Fruit fly (Drosophila melanogaster) whole organism, pupa: ENCODE measurements around the gene CG9568.

Experiments used
- CG10348 ChIP-seq: fragments of 200-800 bp; sonication (Bioruptor generic); IDR thresholded peaks from 2 replicates; pipeline ENCODE4 v1.3.6; 2022; ENCODE audit warnings: missing biosample characterization, missing genetic modification characterization
- CG12605 ChIP-seq: fragments of 200-800 bp; sonication (Bioruptor generic); IDR thresholded peaks from 2 replicates; pipeline ENCODE4 v1.3.6; 2022; ENCODE audit warnings: missing biosample characterization, missing genetic modification characterization
- CG13204 ChIP-seq: fragments of 200-800 bp; sonication (Bioruptor generic); optimal IDR thresholded peaks from 2 replicates; lab custom pipeline; 2018; ENCODE audit warnings: missing biosample characterization, mild to moderate bottlenecking, missing genetic modification characterization, moderate library complexity
- CG14655 ChIP-seq: fragments of 200-800 bp; sonication (Bioruptor generic); optimal IDR thresholded peaks from 3 replicates; lab custom pipeline; 2017; ENCODE audit warnings: mild to moderate bottlenecking, missing biosample characterization, missing genetic modification reagents, missing genetic modification characterization
- CG15710 ChIP-seq: fragments of 200-800 bp; sonication (Bioruptor generic); optimal IDR thresholded peaks from 2 replicates; lab custom pipeline; 2018; ENCODE audit warnings: missing biosample characterization, mild to moderate bottlenecking, missing genetic modification characterization, moderate library complexity
- CG17806 ChIP-seq: fragments of 200-800 bp; sonication (Bioruptor generic); optimal IDR thresholded peaks from 2 replicates; lab custom pipeline; 2018; ENCODE audit warnings: missing biosample characterization, mild to moderate bottlenecking, missing genetic modification characterization, moderate library complexity
- CG32121 ChIP-seq: fragments of 200-800 bp; sonication (Bioruptor generic); IDR thresholded peaks from 2 replicates; pipeline ENCODE4 v1.3.6; 2022; ENCODE audit warnings: missing biosample characterization, missing genetic modification characterization
- CG34367 ChIP-seq: fragments of 200-800 bp; sonication (Bioruptor generic); optimal IDR thresholded peaks from 2 replicates; lab custom pipeline; 2018; ENCODE audit warnings: missing biosample characterization, mild to moderate bottlenecking, missing genetic modification characterization
- CG4496 ChIP-seq: fragments of 200-800 bp; sonication (Bioruptor generic); IDR thresholded peaks from 3 replicates; pipeline ENCODE4 v1.3.6; 2022; ENCODE audit warnings: missing biosample characterization, missing genetic modification characterization
- CG8159 ChIP-seq: fragments of 200-800 bp; sonication (Bioruptor generic); optimal IDR thresholded peaks from 3 replicates; lab custom pipeline; 2018; ENCODE audit warnings: missing biosample characterization, mild to moderate bottlenecking, missing genetic modification characterization, moderate library complexity
- CG8301 ChIP-seq: fragments of 200-800 bp; sonication (Bioruptor generic); optimal IDR thresholded peaks from 2 replicates; lab custom pipeline; 2018; ENCODE audit warnings: missing biosample characterization, mild to moderate bottlenecking, missing genetic modification characterization
- CG9948 ChIP-seq: fragments of 200-800 bp; sonication (Bioruptor generic); optimal IDR thresholded peaks from 2 replicates; lab custom pipeline; 2018; ENCODE audit warnings: missing biosample characterization, mild to moderate bottlenecking, missing genetic modification characterization, moderate library complexity
- D1 ChIP-seq: fragments of 200-800 bp; sonication (Bioruptor generic); optimal IDR thresholded peaks from 2 replicates; lab custom pipeline; 2018; ENCODE audit warnings: missing biosample characterization, mild to moderate bottlenecking, missing genetic modification characterization, moderate library complexity
- EcR ChIP-seq: fragments of 200-800 bp; sonication (Bioruptor generic); optimal IDR thresholded peaks from 3 replicates; lab custom pipeline; 2019; ENCODE audit warnings: missing biosample characterization, missing genetic modification characterization, mild to moderate bottlenecking, moderate library complexity, missing genetic modification reagents
- Ets98B ChIP-seq: fragments of 200-800 bp; sonication (Bioruptor generic); IDR thresholded peaks from 2 replicates; pipeline ENCODE4 v1.3.6; 2022; ENCODE audit warnings: missing biosample characterization, missing genetic modification characterization
- Pif1A ChIP-seq: fragments of 200-800 bp; sonication (Bioruptor generic); optimal IDR thresholded peaks from 3 replicates; lab custom pipeline; 2016; ENCODE audit warnings: missing biosample characterization, missing genetic modification characterization
- Pif1B ChIP-seq: fragments of 200-800 bp; sonication (Bioruptor generic); optimal IDR thresholded peaks from 3 replicates; lab custom pipeline; 2016; ENCODE audit warnings: missing biosample characterization, missing genetic modification characterization
- Snoo ChIP-seq: fragments of 200-800 bp; sonication (Bioruptor generic); optimal IDR thresholded peaks from 3 replicates; lab custom pipeline; 2017; ENCODE audit warnings: missing biosample characterization, mild to moderate bottlenecking, missing genetic modification characterization, inconsistent platforms
- fd96Ca ChIP-seq: fragments of 200-800 bp; sonication (Bioruptor generic); IDR thresholded peaks from 3 replicates; pipeline ENCODE4 v1.3.6; 2022; ENCODE audit warnings: missing biosample characterization, missing genetic modification characterization
- gl ChIP-seq: fragments of 200-800 bp; sonication (Bioruptor generic); optimal IDR thresholded peaks from 2 replicates; lab custom pipeline; 2018; ENCODE audit warnings: missing biosample characterization, mild to moderate bottlenecking, missing genetic modification characterization
- rn ChIP-seq: fragments of 200-800 bp; sonication (Bioruptor generic); IDR thresholded peaks from 2 replicates; pipeline ENCODE4 v1.3.6; 2022; ENCODE audit warnings: missing biosample characterization, missing genetic modification characterization

Gene CG9568

DNA sequence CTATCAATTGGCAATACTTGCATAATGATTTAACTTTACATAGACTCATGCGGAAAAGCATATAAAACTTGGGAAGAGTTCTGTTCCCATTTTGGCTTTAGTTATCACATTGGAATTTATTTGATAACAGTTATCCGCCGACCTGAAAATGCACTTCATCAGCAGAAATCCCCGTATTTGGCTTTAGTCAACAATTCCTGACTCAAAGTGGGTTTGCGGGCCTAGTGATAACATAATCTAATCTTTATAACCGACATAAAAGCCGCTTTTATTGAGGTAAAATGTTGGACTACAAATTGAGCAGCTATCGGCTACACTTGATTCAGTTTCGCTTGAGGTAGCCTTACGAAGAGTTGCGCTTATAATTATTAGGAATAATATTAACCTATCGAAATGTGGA is at the start of gene CG9568:
Gene CG9568 (plus strand): TSS at position 317 of the 400 bp plus-strand sequence.
- no peak for TF ChIP-seq CG13204 (GFP tag; lab: Kevin White, UChicago)

DNA sequence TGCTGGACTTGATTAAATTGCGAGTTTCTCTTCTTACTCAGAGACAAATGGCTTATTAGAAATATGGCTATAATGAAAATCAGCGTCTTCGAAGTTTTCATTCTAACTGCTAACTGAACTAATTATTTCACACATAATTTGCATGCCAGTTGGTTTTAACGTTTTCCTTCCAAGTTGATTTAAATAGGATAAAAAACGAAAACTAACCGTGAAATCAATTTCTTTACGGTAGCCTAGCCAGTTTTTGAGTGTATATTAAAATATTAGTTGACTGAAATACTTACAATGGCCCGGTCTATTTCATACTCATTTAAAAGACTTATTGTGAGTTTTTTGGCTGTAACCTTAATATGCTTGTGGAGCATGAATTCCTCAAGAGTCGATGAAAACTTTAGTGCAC is 48.1 kb upstream of the CG9568 start, which contains the start of the genes CG9525 and CG32985:
Gene CG9525 (minus strand): TSS at position 101 of the 400 bp plus-strand sequence.
Gene CG32985 (plus strand): TSS at position 280 of the 400 bp plus-strand sequence.
- no peak for TF ChIP-seq EcR (GFP tag; lab: Kevin White, UChicago)
- TF ChIP-seq CG8159, result no peak
- TF ChIP-seq CG9948 (tag; lab: Kevin White, UChicago), result no peak
- TF ChIP-seq D1 (tag; lab: Kevin White, UChicago), result no peak
- no peak for TF ChIP-seq CG10348 (GFP tag; lab: Robert Waterston, UW)
- TF ChIP-seq CG8301 (tag; lab: Kevin White, UChicago), result no peak
- no peak for TF ChIP-seq Ets98B (GFP tag; lab: Robert Waterston, UW)
- TF ChIP-seq CG34367 (tag; lab: Kevin White, UChicago), result no peak
- no peak for TF ChIP-seq CG14655 (GFP tag; lab: Kevin White, UChicago)
- TF ChIP-seq CG4496 (GFP tag; lab: Robert Waterston, UW), result no peak
- no peak for TF ChIP-seq Snoo (tag; lab: Kevin White, UChicago)
- TF ChIP-seq fd96Ca (GFP tag; lab: Robert Waterston, UW), result no peak

DNA sequence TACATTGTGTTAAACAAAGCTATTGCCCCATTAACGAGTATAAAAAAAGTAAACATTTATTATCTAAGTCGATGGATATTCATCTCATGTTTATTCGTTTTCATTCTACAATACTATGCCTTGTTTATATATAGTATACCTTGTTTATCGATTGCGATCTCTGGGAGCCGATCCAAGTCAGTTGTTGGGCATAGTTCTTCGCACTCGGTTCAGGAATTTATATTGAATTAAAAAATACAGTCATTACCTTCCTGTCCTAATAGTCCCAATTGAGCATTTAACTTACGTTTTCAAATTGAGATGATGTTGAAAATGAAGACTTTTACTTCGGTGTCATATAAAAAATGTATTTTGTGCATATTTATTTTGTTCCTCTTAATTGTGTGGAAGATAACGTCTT is 45.7 kb upstream of the CG9568 start, which contains the start of gene CG32984:
Gene CG32984 (plus strand): TSS at position 301 of the 400 bp plus-strand sequence.
- no peak for TF ChIP-seq fd96Ca (GFP tag; lab: Robert Waterston, UW)
- no peak for TF ChIP-seq CG32121 (GFP tag; lab: Robert Waterston, UW)
- TF ChIP-seq CG34367 (tag; lab: Kevin White, UChicago), result no peak
- TF ChIP-seq Pif1A (GFP tag; lab: Kevin White, UChicago), result no peak
- no peak for TF ChIP-seq Pif1B
- TF ChIP-seq gl, result no peak
- no peak for TF ChIP-seq CG13204 (GFP tag; lab: Kevin White, UChicago)
- no peak for TF ChIP-seq CG10348 (GFP tag; lab: Robert Waterston, UW)
- no peak for TF ChIP-seq Ets98B (GFP tag; lab: Robert Waterston, UW)

DNA sequence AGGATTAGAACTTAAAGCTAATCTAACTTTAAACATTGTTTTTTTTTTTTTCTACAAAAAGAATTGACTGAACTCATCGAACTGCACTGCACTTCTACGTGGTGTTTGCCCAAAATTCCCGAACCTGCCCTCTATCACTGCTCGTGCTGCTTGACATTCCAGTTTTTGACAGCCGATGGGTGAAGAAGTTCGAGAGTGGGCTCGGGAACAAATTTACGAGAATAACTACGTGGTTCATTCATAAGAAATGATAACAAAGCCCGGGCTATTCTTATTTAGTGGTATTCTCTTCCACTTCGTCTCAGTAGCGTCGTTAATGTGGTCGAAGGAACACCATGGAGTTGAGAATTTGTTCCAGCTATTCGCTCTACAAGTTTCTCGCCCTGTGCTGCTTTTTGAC is 43.1 kb upstream of the CG9568 start, which contains the start of gene CG18088:
Gene CG18088 (plus strand): TSS at position 301 of the 400 bp plus-strand sequence.
- TF ChIP-seq rn (GFP tag; lab: Robert Waterston, UW) (no peak), CG34367 (tag; lab: Kevin White, UChicago) (no peak)

DNA sequence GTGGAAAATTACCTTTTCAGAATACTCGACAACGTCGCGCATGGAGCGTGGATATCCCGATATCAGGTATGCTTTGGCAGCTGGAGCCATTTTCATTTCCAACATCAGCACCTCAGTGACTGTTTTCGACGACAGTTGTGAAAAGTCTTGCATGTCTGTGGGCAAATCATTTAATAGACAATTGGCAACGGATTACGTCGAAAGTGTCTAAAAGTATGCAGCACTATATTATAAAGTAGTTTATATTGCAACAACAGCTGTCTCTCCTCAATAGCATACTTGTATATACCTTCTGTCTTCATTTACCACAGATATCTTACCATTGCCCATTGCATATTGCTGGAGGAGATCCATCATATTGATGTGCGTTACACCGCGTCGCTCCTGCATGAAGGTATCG is 37.5 kb upstream of the CG9568 start:
- TF ChIP-seq CG34367 (tag; lab: Kevin White, UChicago) (no peak), CG32121 (GFP tag; lab: Robert Waterston, UW) (no peak), CG8301 (tag; lab: Kevin White, UChicago) (no peak), CG17806 (tag; lab: Kevin White, UChicago) (no peak), Snoo (tag; lab: Kevin White, UChicago) (no peak), gl (no peak), Pif1B (no peak), CG10348 (GFP tag; lab: Robert Waterston, UW) (no peak), EcR (GFP tag; lab: Kevin White, UChicago) (no peak), CG13204 (GFP tag; lab: Kevin White, UChicago) (no peak), CG9948 (tag; lab: Kevin White, UChicago) (no peak), CG14655 (GFP tag; lab: Kevin White, UChicago) (no peak), D1 (tag; lab: Kevin White, UChicago) (no peak)
- TF ChIP-seq, all 21 proteins: peak for 0

DNA sequence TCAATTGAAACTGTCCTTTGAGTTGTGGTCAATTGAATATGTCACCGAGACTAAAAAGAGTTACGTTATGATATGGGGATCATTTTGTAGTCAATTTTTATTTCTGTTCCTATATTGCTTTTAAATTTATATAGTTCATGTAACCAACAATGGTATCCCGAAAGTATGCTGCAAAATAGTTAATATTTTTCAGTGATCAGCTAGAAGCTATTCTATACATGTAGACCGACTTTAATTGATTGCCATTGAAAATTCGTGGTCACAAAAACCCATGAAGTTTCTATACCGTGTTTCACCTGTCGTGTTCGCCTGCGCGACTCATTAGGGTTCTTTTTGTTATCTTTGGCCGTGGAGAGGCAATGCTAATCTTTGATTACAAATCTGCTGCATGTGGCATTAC is 35.9 kb upstream of the CG9568 start:
- TF ChIP-seq CG8301 (tag; lab: Kevin White, UChicago) (no peak), Pif1A (GFP tag; lab: Kevin White, UChicago) (no peak), Snoo (tag; lab: Kevin White, UChicago) (no peak), D1 (tag; lab: Kevin White, UChicago) (no peak), fd96Ca (GFP tag; lab: Robert Waterston, UW) (no peak), CG4496 (GFP tag; lab: Robert Waterston, UW) (no peak), CG34367 (tag; lab: Kevin White, UChicago) (no peak), gl (no peak), CG17806 (tag; lab: Kevin White, UChicago) (no peak), CG15710 (tag; lab: Kevin White, UChicago) (no peak), CG32121 (GFP tag; lab: Robert Waterston, UW) (no peak), Ets98B (GFP tag; lab: Robert Waterston, UW) (no peak), EcR (GFP tag; lab: Kevin White, UChicago) (no peak), CG12605 (GFP tag; lab: Robert Waterston, UW) (no peak), CG9948 (tag; lab: Kevin White, UChicago) (no peak)
- TF ChIP-seq, all 21 proteins: peak for 0

DNA sequence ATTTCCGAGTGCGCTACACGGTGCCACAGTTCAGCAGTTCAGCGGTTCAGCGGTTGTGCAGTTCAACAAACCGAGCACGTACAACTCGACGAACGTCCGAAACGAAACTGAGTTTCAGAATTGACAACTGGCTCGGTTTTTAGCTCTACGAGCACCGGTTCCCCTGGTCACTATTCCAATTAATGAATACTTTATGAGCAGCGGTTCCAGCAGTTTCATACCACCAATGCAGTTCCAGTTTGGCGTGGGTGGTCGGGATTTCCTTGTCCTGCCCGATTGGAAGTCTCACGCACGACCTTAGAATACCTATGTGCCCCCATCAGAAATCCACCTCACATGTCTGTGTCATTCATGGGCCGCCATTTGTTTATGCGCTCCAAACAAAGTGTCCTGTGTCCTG is 35.1 kb upstream of the CG9568 start, which contains the start of gene CG9541:
Gene CG9541 (minus strand): TSS at position 101 of the 400 bp plus-strand sequence.
- TF ChIP-seq CG13204 (GFP tag; lab: Kevin White, UChicago) (no peak), CG17806 (tag; lab: Kevin White, UChicago) (no peak), CG8301 (tag; lab: Kevin White, UChicago) (no peak), Pif1A (GFP tag; lab: Kevin White, UChicago) (no peak), Ets98B (GFP tag; lab: Robert Waterston, UW) (no peak), Pif1B (no peak), CG9948 (tag; lab: Kevin White, UChicago) (no peak), rn (GFP tag; lab: Robert Waterston, UW) (no peak), fd96Ca (GFP tag; lab: Robert Waterston, UW) (no peak), CG32121 (GFP tag; lab: Robert Waterston, UW) (no peak), CG10348 (GFP tag; lab: Robert Waterston, UW) (no peak), Snoo (tag; lab: Kevin White, UChicago) (no peak), CG4496 (GFP tag; lab: Robert Waterston, UW) (no peak), CG34367 (tag; lab: Kevin White, UChicago) (no peak), CG14655 (GFP tag; lab: Kevin White, UChicago) (no peak), EcR (GFP tag; lab: Kevin White, UChicago) (no peak), CG8159 (no peak), gl (no peak), CG12605 (GFP tag; lab: Robert Waterston, UW) (no peak)
- TF ChIP-seq, all 21 proteins: peak for 0
